Worm (Caenorhabditis elegans): Measurements from ENCODE around the gene C27H6.8.

C27H6.8 gene

ce11 chrV:9970119-9970518 lies 17.5 kb downstream of the C27H6.8 start:
- TF ChIP-seq pes-1 (GFP tag; IDR thresholded peaks at IDR 0.05) (peak; percentile 95), ets-7 (tag; optimal IDR thresholded peaks at IDR 0.05) (peak; percentile 86), hmbx-1 (tag; optimal IDR thresholded peaks at IDR 0.05) (peak; percentile 82), sea-1 (GFP tag; conservative IDR thresholded peaks at IDR 0.05) (peak; percentile 96), tbx-37 (GFP tag; conservative IDR thresholded peaks at IDR 0.05) (peak; percentile 90), hmg-4 (GFP tag; optimal IDR thresholded peaks at IDR 0.05) (peak; percentile 94), F13C5.2 (tag; optimal IDR thresholded peaks at IDR 0.05) (peak; percentile 94), aly-1 (tag; optimal IDR thresholded peaks at IDR 0.05) (peak; percentile 89), B0310.2 (tag; optimal IDR thresholded peaks at IDR 0.05) (peak; percentile 90), flt-1 (GFP tag; IDR thresholded peaks at IDR 0.05) (peak; percentile 90), tbx-11 (GFP tag; IDR thresholded peaks at IDR 0.05) (peak; percentile 94), ama-1 (optimal IDR thresholded peaks at IDR 0.05) (no peak), hnd-1 (tag; optimal IDR thresholded peaks at IDR 0.05) (peak; percentile 87), tra-4 (tag; optimal IDR thresholded peaks at IDR 0.05) (peak; percentile 76), scrt-1 (GFP tag; IDR thresholded peaks at IDR 0.05) (peak; percentile 97), ceh-13 (GFP tag; optimal IDR thresholded peaks at IDR 0.05) (peak; percentile 86), ceh-36 (tag; optimal IDR thresholded peaks at IDR 0.05) (peak; percentile 92)

- TF ChIP-seq hmbx-1 (tag; optimal IDR thresholded peaks at IDR 0.05), result no peak
Observed at ce11 chrV:9965891-9966290, 21.7 kb downstream of the C27H6.8 start.

- TF ChIP-seq ets-7 (tag; optimal IDR thresholded peaks at IDR 0.05) (no peak), hmg-4 (GFP tag; optimal IDR thresholded peaks at IDR 0.05) (peak; percentile 31)
Observed at ce11 chrV:9964152-9964785, 23.3 kb downstream of the C27H6.8 start.

DNA sequence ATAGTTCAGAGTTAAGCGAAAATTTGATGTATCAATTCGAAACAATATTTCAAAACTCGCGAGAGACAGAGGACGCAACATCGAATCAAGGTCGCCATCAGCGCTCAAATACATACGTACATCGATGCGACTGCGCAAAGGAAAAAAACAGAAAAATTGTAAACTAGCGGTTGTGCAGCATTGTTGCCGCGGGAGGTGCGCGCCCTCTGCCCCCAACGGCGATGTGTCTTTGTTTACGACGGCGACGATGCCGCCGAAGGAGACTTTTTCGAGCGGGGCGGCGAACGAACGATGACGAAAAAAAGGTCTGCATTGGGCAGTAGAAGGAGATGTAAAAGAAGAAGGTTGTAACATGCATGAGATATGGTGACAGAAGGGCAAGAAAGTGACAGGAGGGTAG lies 24.7 kb downstream of the C27H6.8 start:
- TF ChIP-seq ama-1 (optimal IDR thresholded peaks at IDR 0.05), result no peak
- TF ChIP-seq aly-1 (tag; optimal IDR thresholded peaks at IDR 0.05), result no peak
- no peak for TF ChIP-seq sea-1 (GFP tag; conservative IDR thresholded peaks at IDR 0.05)
- TF ChIP-seq ets-7 (tag; optimal IDR thresholded peaks at IDR 0.05), result no peak
- TF ChIP-seq B0310.2 (tag; optimal IDR thresholded peaks at IDR 0.05), result no peak
- TF ChIP-seq ceh-36 (tag; optimal IDR thresholded peaks at IDR 0.05), result no peak
- no peak for TF ChIP-seq flt-1 (GFP tag; IDR thresholded peaks at IDR 0.05)

DNA sequence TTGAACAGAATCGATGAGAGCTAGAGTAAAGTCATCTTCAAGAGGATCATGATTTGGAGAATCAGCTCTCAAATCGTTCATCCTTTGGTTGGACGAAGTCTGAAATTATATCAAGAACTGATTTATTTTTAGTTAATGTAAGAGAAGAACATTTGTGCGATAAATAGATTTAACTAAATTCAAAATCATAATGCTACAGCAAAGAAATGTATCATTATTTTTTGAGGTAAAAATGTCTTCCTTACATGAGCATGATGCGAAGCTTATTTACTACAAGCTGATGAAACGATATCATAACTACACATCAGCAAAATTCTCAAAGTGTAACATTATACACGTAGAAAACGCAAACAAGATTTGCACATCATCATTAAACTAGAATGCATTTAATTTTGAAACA lies 25.2 kb downstream of the C27H6.8 start, which contains the start of gene madf-4:
madf-4 (minus strand) TSS at position 101 of the 400 bp plus-strand sequence.
- no peak for TF ChIP-seq tbx-37 (GFP tag; conservative IDR thresholded peaks at IDR 0.05)

ce11 chrV:9960376-9960775 lies 27.2 kb downstream of the C27H6.8 start, which contains the start of gene T07C12.10:
TSS of gene T07C12.10 (minus strand) at chrV:9960476.
- TF ChIP-seq flt-1 (GFP tag; IDR thresholded peaks at IDR 0.05) (no peak), tra-4 (tag; optimal IDR thresholded peaks at IDR 0.05) (no peak), ceh-13 (GFP tag; optimal IDR thresholded peaks at IDR 0.05) (no peak), hmg-4 (GFP tag; optimal IDR thresholded peaks at IDR 0.05) (no peak), ama-1 (optimal IDR thresholded peaks at IDR 0.05) (no peak), ets-7 (tag; optimal IDR thresholded peaks at IDR 0.05) (no peak), scrt-1 (GFP tag; IDR thresholded peaks at IDR 0.05) (no peak), tbx-11 (GFP tag; IDR thresholded peaks at IDR 0.05) (no peak), aly-1 (tag; optimal IDR thresholded peaks at IDR 0.05) (no peak), ceh-36 (tag; optimal IDR thresholded peaks at IDR 0.05) (no peak), sea-1 (GFP tag; conservative IDR thresholded peaks at IDR 0.05) (no peak), B0310.2 (tag; optimal IDR thresholded peaks at IDR 0.05) (no peak), tbx-37 (GFP tag; conservative IDR thresholded peaks at IDR 0.05) (no peak), pes-1 (GFP tag; IDR thresholded peaks at IDR 0.05) (no peak), hnd-1 (tag; optimal IDR thresholded peaks at IDR 0.05) (no peak), F13C5.2 (tag; optimal IDR thresholded peaks at IDR 0.05) (no peak)

ce11 chrV:9958654-9959053 lies 28.9 kb downstream of the C27H6.8 start:
- TF ChIP-seq tra-4 (tag; optimal IDR thresholded peaks at IDR 0.05) (no peak), hmbx-1 (tag; optimal IDR thresholded peaks at IDR 0.05) (no peak), hmg-4 (GFP tag; optimal IDR thresholded peaks at IDR 0.05) (no peak), flt-1 (GFP tag; IDR thresholded peaks at IDR 0.05) (no peak), ceh-36 (tag; optimal IDR thresholded peaks at IDR 0.05) (no peak), pes-1 (GFP tag; IDR thresholded peaks at IDR 0.05) (no peak), aly-1 (tag; optimal IDR thresholded peaks at IDR 0.05) (no peak), hnd-1 (tag; optimal IDR thresholded peaks at IDR 0.05) (no peak), scrt-1 (GFP tag; IDR thresholded peaks at IDR 0.05) (no peak), tbx-11 (GFP tag; IDR thresholded peaks at IDR 0.05) (no peak), ama-1 (optimal IDR thresholded peaks at IDR 0.05) (no peak), B0310.2 (tag; optimal IDR thresholded peaks at IDR 0.05) (no peak), ets-7 (tag; optimal IDR thresholded peaks at IDR 0.05) (no peak), ceh-13 (GFP tag; optimal IDR thresholded peaks at IDR 0.05) (no peak), sea-1 (GFP tag; conservative IDR thresholded peaks at IDR 0.05) (no peak), tbx-37 (GFP tag; conservative IDR thresholded peaks at IDR 0.05) (no peak)

DNA sequence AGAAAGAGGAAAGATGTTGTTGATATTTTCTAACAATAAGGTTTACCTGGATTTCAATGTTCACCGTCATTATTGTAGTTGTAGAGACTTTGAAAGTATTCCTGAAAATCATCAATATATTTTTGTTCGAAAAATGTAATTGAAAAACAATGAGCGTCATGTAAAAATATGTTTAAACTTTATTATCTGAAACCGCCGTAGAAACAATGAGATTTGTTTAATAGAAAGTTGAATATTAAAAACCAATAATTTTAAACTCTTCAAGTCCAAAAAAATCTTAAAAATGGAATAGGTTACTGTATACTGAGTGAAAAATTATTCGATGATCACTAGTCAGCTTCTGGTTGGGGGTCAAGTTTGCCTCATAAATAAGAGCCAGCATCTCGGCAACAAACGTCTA lies 29.4 kb downstream of the C27H6.8 start, which contains the start of gene anmt-3:
anmt-3 (minus strand) TSS at position 101 of the 400 bp plus-strand sequence.
- no peak for TF ChIP-seq scrt-1 (GFP tag; IDR thresholded peaks at IDR 0.05)
- no peak for TF ChIP-seq hmg-4 (GFP tag; optimal IDR thresholded peaks at IDR 0.05)
- TF ChIP-seq sea-1 (GFP tag; conservative IDR thresholded peaks at IDR 0.05), result no peak

Measured in whole organism, early embryonic.